Worm (Caenorhabditis elegans) whole organism, L1 larva: ENCODE measurements around the gene Y53F4B.25.

Experiments used
- aly-2 ChIP-seq: fragments of 150-350 bp; optimal IDR thresholded peaks from 2 replicates; lab custom pipeline; 2014; ENCODE audit warnings: missing biosample characterization, missing genetic modification characterization
- ces-1 ChIP-seq: fragments of 150-350 bp; optimal IDR thresholded peaks from 2 replicates; lab custom pipeline; 2014; ENCODE audit warnings: missing biosample characterization, missing genetic modification reagents, missing genetic modification characterization
- dpl-1 ChIP-seq, 3 experiments: fragments of 150-350 bp in 2 of 3; sonication (generic microtip) in 1 of 3; optimal IDR thresholded peaks; 2 replicates each; lab custom pipeline; 2014 to 2017; ENCODE audit warnings: missing biosample characterization in 3 of 3, missing genetic modification characterization in 3 of 3, missing genetic modification reagents in 3 of 3
- efl-1 ChIP-seq, 4 experiments: fragments of 150-350 bp; optimal IDR thresholded peaks in 3 of 4; peaks in 1 of 4; 1 replicate in 1 of 4; 2 replicates in 3 of 4; lab custom pipeline; 2014; ENCODE audit warnings: missing biosample characterization in 2 of 4, missing genetic modification characterization in 2 of 4, missing genetic modification reagents in 2 of 4
- fos-1 ChIP-seq: fragments of 150-350 bp; optimal IDR thresholded peaks from 2 replicates; lab custom pipeline; 2014; ENCODE audit warnings: missing biosample characterization, missing genetic modification characterization
- lin-13 ChIP-seq: fragments of 150-350 bp; optimal IDR thresholded peaks from 2 replicates; lab custom pipeline; 2014; ENCODE audit warnings: missing biosample characterization, missing genetic modification reagents, missing genetic modification characterization
- lin-15B ChIP-seq: fragments of 150-350 bp; sonication (generic microtip); optimal IDR thresholded peaks from 3 replicates; lab custom pipeline; 2014; ENCODE audit warnings: missing biosample characterization, missing genetic modification characterization
- nhr-11 ChIP-seq: fragments of 150-350 bp; optimal IDR thresholded peaks from 2 replicates; lab custom pipeline; 2014; ENCODE audit warnings: missing biosample characterization, missing genetic modification characterization
- pax-3 ChIP-seq: fragments of 200-800 bp; sonication (Bioruptor generic); optimal IDR thresholded peaks from 2 replicates; lab custom pipeline; 2018; ENCODE audit warnings: mild to moderate bottlenecking, missing genetic modification characterization, moderate library complexity, missing compliant biosample characterization
- ztf-11 ChIP-seq, 2 experiments: sonication (generic microtip); optimal IDR thresholded peaks; 2 replicates each; lab custom pipeline; 2016 to 2017; ENCODE audit warnings: missing genetic modification characterization in 2 of 2, missing biosample characterization in 1 of 2, missing compliant biosample characterization in 1 of 2

DNA sequence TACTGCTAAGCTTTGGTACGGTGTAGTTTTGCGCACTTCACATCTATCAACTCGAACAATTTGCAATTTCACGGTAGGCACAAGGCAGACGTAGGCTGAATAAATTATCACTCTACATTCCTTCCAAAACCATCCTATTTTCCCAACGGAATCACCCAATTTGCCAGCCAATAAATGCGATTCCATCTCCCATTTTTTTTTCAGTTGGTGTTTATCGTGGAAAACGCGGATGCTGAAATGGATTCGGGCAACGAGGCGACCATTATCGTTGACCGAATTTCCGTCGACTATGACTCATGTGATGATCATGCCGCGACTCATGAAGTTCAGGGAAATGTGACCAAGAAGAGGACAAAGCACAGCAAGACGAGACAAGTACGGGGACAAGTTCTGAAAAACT lies 12.5 kb downstream of the Y53F4B.25 start:
- TF ChIP-seq ces-1 (GFP tag; lab: Kevin White, UChicago) (no peak), lin-13 (GFP tag; lab: Kevin White, UChicago) (no peak), lin-15B (tag; lab: Kevin White, UChicago) (no peak), fos-1 (tag; lab: Kevin White, UChicago) (no peak), ztf-11 (tag; optimal IDR thresholded peaks at IDR 0.05; lab: Kevin White, UChicago) (no peak), efl-1 (optimal IDR thresholded peaks at IDR 0.05; lab: Kevin White, UChicago) (no peak), efl-1 (GFP tag; optimal IDR thresholded peaks at IDR 0.05 in 1 of 2; lab: Kevin White, UChicago) (no peak), pax-3 (tag; lab: Kevin White, UChicago) (no peak), dpl-1 (GFP tag; optimal IDR thresholded peaks at IDR 0.05; lab: Kevin White, UChicago) (no peak), aly-2 (tag; lab: Kevin White, UChicago) (no peak), nhr-11 (tag; lab: Kevin White, UChicago) (no peak)
